Fruit fly (Drosophila melanogaster) whole organism, embryonic: ENCODE results near the gene PolQ.

ENCODE experiments used
- Adf1 ChIP-seq: fragments of 200-800 bp; sonication (Bioruptor generic); IDR thresholded peaks from 2 replicates; pipeline ENCODE4 v1.3.6; 2022; ENCODE audit warnings: missing biosample characterization, missing genetic modification characterization
- Atf6 ChIP-seq: fragments of 200-800 bp; sonication (Bioruptor generic); IDR thresholded peaks from 2 replicates; pipeline ENCODE4 v1.3.6; 2022; ENCODE audit warnings: missing biosample characterization, missing genetic modification characterization
- Awh ChIP-seq: fragments of 200-800 bp; sonication (Bioruptor generic); IDR thresholded peaks from 2 replicates; pipeline ENCODE4, ENCODE4 v1.3.6; 2022; ENCODE audit warnings: missing biosample characterization, missing genetic modification characterization
- CG13123 ChIP-seq: fragments of 200-800 bp; sonication (Bioruptor generic); optimal IDR thresholded peaks from 2 replicates; lab custom pipeline; 2016; ENCODE audit warnings: missing biosample characterization, missing genetic modification characterization
- CG16863 ChIP-seq: fragments of 200-800 bp; sonication (Bioruptor generic); optimal IDR thresholded peaks from 3 replicates; lab custom pipeline; 2016; ENCODE audit warnings: missing biosample characterization, missing genetic modification characterization
- CG42726 ChIP-seq: fragments of 200-800 bp; sonication (Bioruptor generic); IDR thresholded peaks from 2 replicates; pipeline ENCODE4 v1.3.6; 2022; ENCODE audit warnings: missing biosample characterization, missing genetic modification characterization; ENCODE audit not compliant: partially characterized antibody
- CG7745 ChIP-seq: fragments of 200-800 bp; sonication (Bioruptor generic); optimal IDR thresholded peaks from 2 replicates; lab custom pipeline; 2018; ENCODE audit warnings: missing biosample characterization, mild to moderate bottlenecking, missing genetic modification characterization, moderate library complexity
- CkIIα-i1 ChIP-seq: fragments of 200-800 bp; sonication (Bioruptor generic); IDR thresholded peaks from 2 replicates; pipeline ENCODE4 v1.3.6; 2022; ENCODE audit warnings: missing biosample characterization, missing genetic modification characterization
- CrebB ChIP-seq: fragments of 200-800 bp; sonication (Bioruptor generic); optimal IDR thresholded peaks from 3 replicates; lab custom pipeline; 2018; ENCODE audit warnings: missing biosample characterization, mild to moderate bottlenecking, missing genetic modification characterization
- Dll ChIP-seq: fragments of 200-800 bp; sonication (Bioruptor generic); IDR thresholded peaks from 4 replicates; pipeline ENCODE4 v1.3.6; 2022; ENCODE audit warnings: missing biosample characterization, missing genetic modification characterization; ENCODE audit not compliant: partially characterized antibody
- Dref ChIP-seq: fragments of 200-800 bp; sonication (Bioruptor generic); IDR thresholded peaks from 2 replicates; pipeline ENCODE4 v1.3.6; 2022; ENCODE audit warnings: missing biosample characterization, missing genetic modification characterization
- ERR ChIP-seq: fragments of 200-800 bp; sonication (Bioruptor generic); optimal IDR thresholded peaks from 2 replicates; lab custom pipeline; 2016; ENCODE audit warnings: missing biosample characterization, missing genetic modification characterization
- Ets65A ChIP-seq: fragments of 200-800 bp; sonication (Bioruptor generic); peaks from one replicate; lab custom pipeline; 2016; ENCODE audit warnings: missing biosample characterization, missing genetic modification characterization
- Fer1 ChIP-seq: fragments of 200-800 bp; sonication (Bioruptor generic); optimal IDR thresholded peaks from 2 replicates; lab custom pipeline; 2017; ENCODE audit warnings: missing biosample characterization, mild to moderate bottlenecking, missing genetic modification characterization
- HLH3B ChIP-seq: fragments of 200-800 bp; sonication (Bioruptor generic); IDR thresholded peaks from 2 replicates; pipeline ENCODE4 v1.3.6; 2022; ENCODE audit warnings: missing biosample characterization, missing genetic modification characterization
- HLH54F ChIP-seq: fragments of 200-800 bp; sonication (Bioruptor generic); optimal IDR thresholded peaks from 3 replicates; lab custom pipeline; 2016; ENCODE audit warnings: missing biosample characterization, missing genetic modification characterization
- Hr3 ChIP-seq: fragments of 200-800 bp; sonication (Bioruptor generic); optimal IDR thresholded peaks from 3 replicates; lab custom pipeline; 2016; ENCODE audit warnings: missing biosample characterization, missing genetic modification characterization
- Jarid2 ChIP-seq: fragments of 200-800 bp; sonication (Bioruptor generic); optimal IDR thresholded peaks from 3 replicates; lab custom pipeline; 2017; ENCODE audit warnings: mild to moderate bottlenecking, missing biosample characterization, missing genetic modification reagents, missing genetic modification characterization
- Med ChIP-seq: fragments of 200-800 bp; sonication (Bioruptor generic); peaks from one replicate; lab custom pipeline; 2016; ENCODE audit warnings: missing biosample characterization, missing genetic modification characterization, mild to moderate bottlenecking, inconsistent platforms, moderate library complexity
- Mes4 ChIP-seq: fragments of 200-800 bp; sonication (Bioruptor generic); optimal IDR thresholded peaks from 2 replicates; lab custom pipeline; 2016; ENCODE audit warnings: missing biosample characterization, missing genetic modification characterization
- Oli ChIP-seq: fragments of 200-800 bp; sonication (Bioruptor generic); optimal IDR thresholded peaks from 2 replicates; lab custom pipeline; 2018; ENCODE audit warnings: missing biosample characterization, mild to moderate bottlenecking, missing genetic modification characterization, moderate library complexity
- Opbp ChIP-seq: fragments of 200-800 bp; sonication (Bioruptor generic); IDR thresholded peaks from 3 replicates; pipeline ENCODE4 v1.3.6; 2022; ENCODE audit warnings: missing biosample characterization, missing genetic modification characterization; ENCODE audit not compliant: partially characterized antibody
- PHDP ChIP-seq: fragments of 200-800 bp; sonication (Bioruptor generic); optimal IDR thresholded peaks from 3 replicates; lab custom pipeline; 2018; ENCODE audit warnings: missing biosample characterization, mild to moderate bottlenecking, missing genetic modification characterization, moderate library complexity
- Poxn ChIP-seq: fragments of 200-800 bp; sonication (Bioruptor generic); IDR thresholded peaks from 2 replicates; pipeline ENCODE4 v1.3.6; 2022; ENCODE audit warnings: missing biosample characterization, missing genetic modification characterization
- Ravus ChIP-seq: fragments of 200-800 bp; sonication (Bioruptor generic); IDR thresholded peaks from 2 replicates; pipeline ENCODE4 v1.3.6; 2022; ENCODE audit warnings: missing biosample characterization, missing genetic modification characterization
- Sox100B ChIP-seq: fragments of 200-800 bp; sonication (Bioruptor generic); optimal IDR thresholded peaks from 3 replicates; lab custom pipeline; 2018; ENCODE audit warnings: missing biosample characterization, mild to moderate bottlenecking, missing genetic modification characterization
- aop ChIP-seq: fragments of 200-800 bp; sonication (Bioruptor generic); IDR thresholded peaks from 2 replicates; pipeline ENCODE4 v1.3.6; 2022; ENCODE audit warnings: missing biosample characterization, missing genetic modification characterization
- bbx ChIP-seq: fragments of 200-800 bp; sonication (Bioruptor generic); IDR thresholded peaks from 2 replicates; pipeline ENCODE4 v1.3.6; 2022; ENCODE audit warnings: missing biosample characterization, missing genetic modification characterization; ENCODE audit not compliant: partially characterized antibody
- chm ChIP-seq: fragments of 200-800 bp; sonication (Bioruptor generic); IDR thresholded peaks from 2 replicates; pipeline ENCODE4 v1.3.6; 2022; ENCODE audit warnings: missing biosample characterization, missing genetic modification characterization
- crc ChIP-seq: fragments of 200-800 bp; sonication (Bioruptor generic); optimal IDR thresholded peaks from 2 replicates; lab custom pipeline; 2016; ENCODE audit warnings: missing biosample characterization, missing genetic modification characterization
- da ChIP-seq: fragments of 200-800 bp; sonication (Bioruptor generic); optimal IDR thresholded peaks from 2 replicates; lab custom pipeline; 2016; ENCODE audit warnings: missing biosample characterization, missing genetic modification characterization
- dati ChIP-seq: fragments of 200-800 bp; sonication (Bioruptor generic); IDR thresholded peaks from 2 replicates; pipeline ENCODE4 v1.3.6; 2022; ENCODE audit warnings: missing biosample characterization, missing genetic modification characterization
- disco-r ChIP-seq: fragments of 200-800 bp; sonication (Bioruptor generic); optimal IDR thresholded peaks from 2 replicates; lab custom pipeline; 2016; ENCODE audit warnings: missing biosample characterization, missing genetic modification characterization
- dysf ChIP-seq: fragments of 200-800 bp; sonication (Bioruptor generic); IDR thresholded peaks from 3 replicates; pipeline ENCODE4 v1.3.6; 2022; ENCODE audit warnings: missing biosample characterization, missing genetic modification characterization
- hbn ChIP-seq: fragments of 200-800 bp; sonication (Bioruptor generic); IDR thresholded peaks from 2 replicates; pipeline ENCODE4 v1.3.6; 2022; ENCODE audit warnings: missing biosample characterization, missing genetic modification characterization; ENCODE audit not compliant: partially characterized antibody
- hth ChIP-seq: fragments of >200 bp; optimal IDR thresholded peaks from 2 replicates; lab custom pipeline; 2017; ENCODE audit warnings: inconsistent platforms
- lmd ChIP-seq: fragments of 200-800 bp; sonication (Bioruptor generic); IDR thresholded peaks from 2 replicates; pipeline ENCODE4 v1.3.6; 2022; ENCODE audit warnings: missing biosample characterization, missing genetic modification characterization
- luna ChIP-seq: fragments of 200-800 bp; sonication (Bioruptor generic); optimal IDR thresholded peaks from 2 replicates; lab custom pipeline; 2016; ENCODE audit warnings: missing biosample characterization, missing genetic modification characterization
- pho ChIP-seq: fragments of 200-800 bp; sonication (Bioruptor generic); optimal IDR thresholded peaks from 2 replicates; lab custom pipeline; 2016; ENCODE audit warnings: missing biosample characterization, missing genetic modification characterization
- pnt ChIP-seq: fragments of 200-800 bp; sonication (Bioruptor generic); optimal IDR thresholded peaks from 3 replicates; lab custom pipeline; 2016; ENCODE audit warnings: missing biosample characterization, missing genetic modification characterization
- pros ChIP-seq: fragments of 200-800 bp; sonication (Bioruptor generic); optimal IDR thresholded peaks from 3 replicates; lab custom pipeline; 2019; ENCODE audit warnings: missing biosample characterization, mild to moderate bottlenecking, missing genetic modification characterization, moderate library complexity
- psq ChIP-seq: fragments of 200-800 bp; sonication (Bioruptor generic); optimal IDR thresholded peaks from 2 replicates; lab custom pipeline; 2017; ENCODE audit warnings: missing biosample characterization, missing genetic modification characterization
- rib ChIP-seq: fragments of 200-800 bp; sonication (Bioruptor generic); IDR thresholded peaks from 2 replicates; pipeline ENCODE4 v1.3.6; 2022; ENCODE audit warnings: missing biosample characterization, missing genetic modification characterization
- salm ChIP-seq: fragments of 200-800 bp; sonication (Bioruptor generic); optimal IDR thresholded peaks from 2 replicates; lab custom pipeline; 2018; ENCODE audit warnings: missing biosample characterization, mild to moderate bottlenecking, missing genetic modification characterization
- schlank ChIP-seq: fragments of 200-800 bp; sonication (Bioruptor generic); optimal IDR thresholded peaks from 2 replicates; lab custom pipeline; 2018; ENCODE audit warnings: missing biosample characterization, mild to moderate bottlenecking, missing genetic modification characterization
- sna ChIP-seq: fragments of 200-800 bp; sonication (Bioruptor generic); IDR thresholded peaks from 2 replicates; pipeline ENCODE4 v1.3.6; 2022; ENCODE audit warnings: missing biosample characterization, missing genetic modification characterization; ENCODE audit not compliant: partially characterized antibody
- sqz ChIP-seq: fragments of 200-800 bp; sonication (Bioruptor generic); optimal IDR thresholded peaks from 3 replicates; lab custom pipeline; 2018; ENCODE audit warnings: missing biosample characterization, mild to moderate bottlenecking, missing genetic modification characterization
- tup ChIP-seq: fragments of 200-800 bp; sonication (Bioruptor generic); optimal IDR thresholded peaks from 2 replicates; lab custom pipeline; 2016; ENCODE audit warnings: missing biosample characterization, mild to moderate bottlenecking, missing genetic modification characterization, moderate library complexity
- usp ChIP-seq: fragments of >200 bp; optimal IDR thresholded peaks from 2 replicates; lab custom pipeline; 2017; ENCODE audit warnings: missing biosample characterization, missing genetic modification characterization
- zen2 ChIP-seq: fragments of 200-800 bp; sonication (Bioruptor generic); IDR thresholded peaks from 3 replicates; pipeline ENCODE4 v1.3.6; 2022; ENCODE audit warnings: missing biosample characterization, missing genetic modification characterization; ENCODE audit not compliant: partially characterized antibody

The PolQ gene

DNA sequence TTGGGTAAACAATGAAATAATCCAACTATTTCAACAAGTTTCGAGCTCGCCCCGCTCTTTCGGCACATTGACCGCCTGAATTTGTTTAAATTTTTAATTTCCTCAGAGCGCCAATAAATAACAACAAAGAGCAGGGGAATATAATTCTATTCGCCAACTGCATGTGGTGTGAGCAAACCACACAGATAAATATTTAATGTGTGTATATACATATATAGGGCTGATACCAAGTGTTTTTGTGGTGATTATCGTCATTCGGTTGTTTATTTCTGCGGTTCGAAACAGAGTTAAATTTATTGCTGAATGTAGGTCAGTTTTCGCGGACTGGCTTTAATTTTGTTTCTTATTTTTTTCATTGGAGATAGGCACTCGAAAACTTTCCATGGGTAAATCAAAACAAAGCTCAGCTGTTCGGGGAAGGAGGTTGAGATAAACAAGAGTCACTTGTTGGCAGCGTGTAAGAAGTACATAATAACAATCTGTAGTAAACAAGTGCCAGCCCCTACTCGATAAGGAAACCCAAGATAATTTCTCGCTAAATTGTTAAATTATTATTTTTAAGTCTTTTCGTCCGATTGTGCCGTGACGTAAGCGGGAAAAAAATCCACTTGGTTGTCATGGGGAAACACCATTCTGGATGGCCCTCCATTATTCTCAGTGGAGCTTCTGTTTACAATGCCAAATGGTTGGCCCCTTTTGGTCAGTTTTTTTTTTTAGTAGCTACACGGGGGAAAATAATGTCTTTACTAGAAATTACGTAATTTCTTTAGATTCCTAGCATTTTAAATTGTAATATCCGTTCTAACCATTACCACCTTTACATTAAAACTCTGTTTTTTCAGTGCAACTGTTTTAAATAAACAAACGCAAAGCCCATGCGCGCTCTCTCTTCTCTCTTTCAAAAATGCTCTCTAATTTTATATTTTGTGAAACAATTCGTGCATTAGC lies 5.8 kb upstream of the PolQ start (continued):
- TF ChIP-seq pros (GFP tag; lab: Kevin White, UChicago) (no peak), chm (GFP tag; lab: Robert Waterston, UW) (no peak; the same call in 1 of the 2 replicates), dysf (peak; percentile 76), da (peak; percentile 4), zen2 (GFP tag; lab: Robert Waterston, UW) (no peak), pnt (peak; percentile 6), Dref (GFP tag; lab: Robert Waterston, UW) (no peak), HLH3B (GFP tag; lab: Robert Waterston, UW) (peak; percentile 69), Poxn (no peak), CG13123 (GFP tag; lab: Kevin White, UChicago) (no peak), salm (no peak), sqz (GFP tag; lab: Kevin White, UChicago) (peak; percentile 10), PHDP (tag; lab: Kevin White, UChicago) (peak; percentile 49), tup (GFP tag; lab: Kevin White, UChicago) (no peak), Opbp (GFP tag; lab: Robert Waterston, UW) (no peak), Fer1 (peak; percentile 58), psq (no peak), rib (peak; percentile 27), CkIIα-i1 (GFP tag; lab: Robert Waterston, UW) (no peak), hth (lab: Kevin White, UChicago) (no peak), usp (GFP tag; lab: Kevin White, UChicago) (no peak), lmd (peak; percentile 50), Awh (GFP tag; lab: Robert Waterston, UW) (0 out of 2 replicates have a peak, but pooled peaks have one; percentile 21), luna (GFP tag; lab: Kevin White, UChicago) (peak; percentile 41), Ets65A (GFP tag; lab: Kevin White, UChicago) (peak; percentile 66), Dll (no peak), CG16863 (GFP tag; lab: Kevin White, UChicago) (no peak), Jarid2 (GFP tag; lab: Kevin White, UChicago) (peak; percentile 20), Hr3 (GFP tag; lab: Kevin White, UChicago) (peak; percentile 28), CG42726 (no peak), bbx (GFP tag; lab: Robert Waterston, UW) (no peak), hbn (GFP tag; lab: Robert Waterston, UW) (no peak), Med (GFP tag; lab: Kevin White, UChicago) (peak; percentile 86), Ravus (GFP tag; lab: Robert Waterston, UW) (peak; percentile 21), Adf1 (GFP tag; lab: Robert Waterston, UW) (peak; percentile 24; the same call in 1 of the 2 replicates), ERR (GFP tag; lab: Kevin White, UChicago) (no peak), CrebB (tag; lab: Kevin White, UChicago) (no peak), schlank (no peak), Oli (peak; percentile 53), pho (GFP tag; lab: Kevin White, UChicago) (peak; percentile 51), disco-r (GFP tag; lab: Kevin White, UChicago) (no peak), sna (GFP tag; lab: Robert Waterston, UW) (no peak), Sox100B (GFP tag; lab: Kevin White, UChicago) (peak; percentile 55), crc (GFP tag; lab: Kevin White, UChicago) (peak; percentile 19), Mes4 (GFP tag; lab: Kevin White, UChicago) (no peak), dati (GFP tag; lab: Robert Waterston, UW) (0 out of 2 replicates have a peak, but pooled peaks have one; percentile 29), CG7745 (tag; lab: Kevin White, UChicago) (no peak), aop (no peak), HLH54F (GFP tag; lab: Kevin White, UChicago) (peak; percentile 38), Atf6 (GFP tag; lab: Robert Waterston, UW) (peak; percentile 38)
